Fruit fly (Drosophila melanogaster) whole organism, wandering third instar larva: ENCODE measurements around the gene CG11912.

ENCODE experiments used
- Abd-B ChIP-seq: fragments of >200 bp; optimal IDR thresholded peaks from 2 replicates; lab custom pipeline; 2017; ENCODE audit warnings: missing biosample characterization, missing genetic modification characterization
- CG32264 ChIP-seq: fragments of 200-800 bp; sonication (Bioruptor generic); optimal IDR thresholded peaks from 2 replicates; lab custom pipeline; 2016; ENCODE audit warnings: missing biosample characterization, missing genetic modification characterization
- CG9705 ChIP-seq: fragments of 200-800 bp; sonication (Bioruptor generic); optimal IDR thresholded peaks from 2 replicates; lab custom pipeline; 2018; ENCODE audit warnings: missing biosample characterization, mild to moderate bottlenecking, missing genetic modification characterization
- CrebA ChIP-seq: fragments of 200-800 bp; sonication (Bioruptor generic); optimal IDR thresholded peaks from 2 replicates; lab custom pipeline; 2016; ENCODE audit warnings: missing biosample characterization, mild to moderate bottlenecking, missing genetic modification characterization, borderline replicate concordance
- Dfd ChIP-seq: fragments of >200 bp; optimal IDR thresholded peaks from 2 replicates; lab custom pipeline; 2017; ENCODE audit warnings: missing biosample characterization, missing genetic modification characterization
- Dif ChIP-seq: fragments of 200-275, 200-300 bp; sonication (Bioruptor generic); optimal IDR thresholded peaks from 2 replicates; lab custom pipeline; 2018; ENCODE audit warnings: missing biosample characterization, missing genetic modification characterization; ENCODE audit not compliant: partially characterized antibody
- GATAd ChIP-seq: sonication (Bioruptor generic); optimal IDR thresholded peaks from 2 replicates; lab custom pipeline; 2016; ENCODE audit warnings: missing biosample characterization, missing genetic modification characterization
- HLH106 ChIP-seq: fragments of 200-800 bp; optimal IDR thresholded peaks from 3 replicates; lab custom pipeline; 2019; ENCODE audit warnings: missing biosample characterization, mild to moderate bottlenecking, missing genetic modification characterization, moderate library complexity
- Hnf4 ChIP-seq: fragments of 200-800 bp; sonication (Bioruptor generic); optimal IDR thresholded peaks from 2 replicates; lab custom pipeline; 2016; ENCODE audit warnings: missing biosample characterization, mild to moderate bottlenecking, missing genetic modification characterization
- Hr78 ChIP-seq: fragments of >200 bp; optimal IDR thresholded peaks from 2 replicates; lab custom pipeline; 2017; ENCODE audit warnings: missing biosample characterization, missing genetic modification characterization
- Hr83 ChIP-seq: fragments of 200-300 bp; sonication (Bioruptor generic); optimal IDR thresholded peaks from 2 replicates; lab custom pipeline; 2016; ENCODE audit warnings: missing biosample characterization, mild to moderate bottlenecking, missing genetic modification characterization, moderate library complexity; ENCODE audit not compliant: poor library complexity, severe bottlenecking
- Jra ChIP-seq: sonication (Bioruptor generic); optimal IDR thresholded peaks from 2 replicates; lab custom pipeline; 2016; ENCODE audit warnings: missing biosample characterization, missing genetic modification characterization
- Mio ChIP-seq: sonication (Bioruptor generic); optimal IDR thresholded peaks from 2 replicates; lab custom pipeline; 2016; ENCODE audit warnings: missing biosample characterization, missing genetic modification characterization
- Myc ChIP-seq: fragments of >200 bp; optimal IDR thresholded peaks from 2 replicates; lab custom pipeline; 2017
- N ChIP-seq: fragments of >200 bp; optimal IDR thresholded peaks from 2 replicates; lab custom pipeline; 2018; ENCODE audit warnings: missing biosample characterization, missing external identifiers, missing genetic modification characterization
- OdsH ChIP-seq: fragments of 200-800 bp; sonication (Bioruptor generic); optimal IDR thresholded peaks from 2 replicates; lab custom pipeline; 2016; ENCODE audit warnings: missing biosample characterization, mild to moderate bottlenecking, missing genetic modification characterization
- Rel ChIP-seq, 2 experiments: fragments of 200-800 bp; sonication (Bioruptor generic) in 1 of 2; optimal IDR thresholded peaks; 2 replicates in 1 of 2; 3 replicates in 1 of 2; lab custom pipeline; 2016 to 2019; ENCODE audit warnings: mild to moderate bottlenecking in 2 of 2, missing biosample characterization in 2 of 2, missing genetic modification characterization in 2 of 2, moderate library complexity in 1 of 2
- Sp1 ChIP-seq: fragments of 200-800 bp; sonication (Bioruptor generic); optimal IDR thresholded peaks from 3 replicates; lab custom pipeline; 2019; ENCODE audit warnings: missing biosample characterization, mild to moderate bottlenecking, missing genetic modification characterization, moderate library complexity
- Vsx2 ChIP-seq: fragments of 200-300, 225-300 bp; sonication (Bioruptor generic); optimal IDR thresholded peaks from 2 replicates; lab custom pipeline; 2018; ENCODE audit warnings: missing biosample characterization, missing genetic modification characterization; ENCODE audit not compliant: partially characterized antibody
- br ChIP-seq: fragments of 200-800 bp; sonication (Bioruptor generic); optimal IDR thresholded peaks from 2 replicates; lab custom pipeline; 2016; ENCODE audit warnings: missing biosample characterization, missing genetic modification characterization
- brk ChIP-seq: fragments of 200-800 bp; sonication (Bioruptor generic); optimal IDR thresholded peaks from 2 replicates; lab custom pipeline; 2016; ENCODE audit warnings: missing biosample characterization, mild to moderate bottlenecking, missing genetic modification characterization
- dl ChIP-seq, 2 experiments: fragments of 175-275, 200-275 bp in 1 of 2; fragments of 200-275 bp in 1 of 2; sonication (Bioruptor generic); optimal IDR thresholded peaks; lab custom pipeline; 2018; ENCODE audit warnings: mild to moderate bottlenecking in 2 of 2, missing biosample characterization in 2 of 2, missing genetic modification characterization in 2 of 2, moderate library complexity in 2 of 2; ENCODE audit not compliant: partially characterized antibody in 2 of 2, insufficient read depth in 1 of 2
- dmrt93B ChIP-seq: fragments of 200-800 bp; sonication (Bioruptor generic); optimal IDR thresholded peaks from 2 replicates; lab custom pipeline; 2018; ENCODE audit warnings: missing biosample characterization, mild to moderate bottlenecking, missing genetic modification characterization
- dsf ChIP-seq: sonication (Bioruptor generic); optimal IDR thresholded peaks from 2 replicates; lab custom pipeline; 2016; ENCODE audit warnings: missing biosample characterization, missing genetic modification characterization, borderline replicate concordance
- ey ChIP-seq: fragments of 200-800 bp; sonication (Bioruptor generic); optimal IDR thresholded peaks from 2 replicates; lab custom pipeline; 2016; ENCODE audit warnings: missing biosample characterization, missing genetic modification characterization
- foxo ChIP-seq, 2 experiments: fragments of 200-800 bp; sonication (Bioruptor generic); optimal IDR thresholded peaks; 2 replicates in 1 of 2; 3 replicates in 1 of 2; lab custom pipeline; 2016 to 2017; ENCODE audit warnings: missing biosample characterization in 2 of 2, missing genetic modification characterization in 2 of 2
- fru ChIP-seq: fragments of 200-800 bp; sonication (Bioruptor generic); optimal IDR thresholded peaks from 3 replicates; lab custom pipeline; 2016; ENCODE audit warnings: missing biosample characterization, mild to moderate bottlenecking, missing genetic modification characterization
- h ChIP-seq: fragments of 200-800 bp; sonication (Bioruptor generic); optimal IDR thresholded peaks from 3 replicates; lab custom pipeline; 2016; ENCODE audit warnings: missing biosample characterization, mild to moderate bottlenecking, missing genetic modification characterization
- jim ChIP-seq: fragments of 175-275, 200-325 bp; sonication (Bioruptor generic); optimal IDR thresholded peaks from 2 replicates; lab custom pipeline; 2016; ENCODE audit warnings: missing biosample characterization, mild to moderate bottlenecking, missing genetic modification characterization
- lola ChIP-seq: fragments of >200 bp; optimal IDR thresholded peaks from 2 replicates; lab custom pipeline; 2017; ENCODE audit warnings: missing biosample characterization, missing genetic modification characterization
- pan ChIP-seq: fragments of >200 bp; optimal IDR thresholded peaks from 2 replicates; lab custom pipeline; 2017
- psq ChIP-seq: fragments of 200-800 bp; sonication (Bioruptor generic); optimal IDR thresholded peaks from 3 replicates; lab custom pipeline; 2017; ENCODE audit warnings: missing biosample characterization, mild to moderate bottlenecking, missing genetic modification characterization, moderate library complexity
- rgr ChIP-seq: fragments of 200-800 bp; sonication (Bioruptor generic); optimal IDR thresholded peaks from 3 replicates; lab custom pipeline; 2016; ENCODE audit warnings: missing biosample characterization, mild to moderate bottlenecking, missing genetic modification characterization
- sage ChIP-seq: fragments of 200-800 bp; sonication (Bioruptor generic); optimal IDR thresholded peaks from 2 replicates; lab custom pipeline; 2016; ENCODE audit warnings: missing biosample characterization, mild to moderate bottlenecking, missing genetic modification characterization
- sv ChIP-seq: fragments of 200-800 bp; sonication (Bioruptor generic); optimal IDR thresholded peaks from 3 replicates; lab custom pipeline; 2016; ENCODE audit warnings: missing biosample characterization, missing genetic modification characterization
- tai ChIP-seq: sonication (Bioruptor generic); optimal IDR thresholded peaks from 2 replicates; lab custom pipeline; 2016; ENCODE audit warnings: missing biosample characterization, missing genetic modification characterization
- usp ChIP-seq: fragments of >200 bp; optimal IDR thresholded peaks from 2 replicates; lab custom pipeline; 2017; ENCODE audit warnings: missing biosample characterization, missing genetic modification characterization
- woc ChIP-seq: sonication (Bioruptor generic); optimal IDR thresholded peaks from 2 replicates; lab custom pipeline; 2016; ENCODE audit warnings: missing biosample characterization, mild to moderate bottlenecking, missing genetic modification characterization

The CG11912 gene

DNA sequence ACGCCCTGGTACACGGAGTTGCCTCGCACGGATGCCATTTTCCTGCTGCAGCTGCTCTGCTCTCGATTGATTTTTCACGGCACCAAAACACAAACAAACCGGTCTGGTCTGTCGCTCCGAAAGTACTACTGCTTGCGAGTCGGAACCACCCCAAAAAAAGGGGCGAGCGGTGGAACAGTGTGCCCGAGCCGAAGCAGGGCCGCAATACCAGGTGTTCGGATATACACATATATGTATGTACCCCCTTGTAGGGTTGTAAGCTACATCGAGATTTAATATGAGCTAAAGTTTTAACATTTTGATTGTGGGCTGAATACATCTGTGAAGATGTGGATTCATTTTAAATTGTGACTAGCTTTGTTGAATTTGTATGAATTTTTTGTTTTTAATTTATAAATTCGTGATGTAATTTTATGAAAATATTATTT is 33.4 kb downstream of the CG11912 start:
- TF ChIP-seq Vsx2 (GFP tag; lab: Kevin White, UChicago) (no peak), h (GFP tag; lab: Kevin White, UChicago) (peak; percentile 71), HLH106 (peak; percentile 54), dmrt93B (no peak), Hr83 (GFP tag; lab: Kevin White, UChicago) (peak; percentile 72), Mio (no peak), sage (no peak), Hr78 (GFP tag; lab: Kevin White, UChicago) (no peak), fru (peak; percentile 50), dsf (GFP tag; lab: Kevin White, UChicago) (no peak), dl (GFP tag; optimal IDR thresholded peaks at IDR 0.05; lab: Kevin White, UChicago; ENCODE audit: insufficient read depth in 1 of 2, partially characterized antibody in 2 of 2) (no peak), Dfd (GFP tag; lab: Kevin White, UChicago) (no peak), lola (GFP tag; lab: Kevin White, UChicago) (no peak), brk (no peak), Hnf4 (GFP tag; lab: Kevin White, UChicago) (peak; percentile 37), Myc (no peak), GATAd (GFP tag; lab: Kevin White, UChicago) (no peak), N (no peak), Dif (peak; percentile 85), Rel (GFP tag; optimal IDR thresholded peaks at IDR 0.05; lab: Kevin White, UChicago) (no peak), Rel (tag; optimal IDR thresholded peaks at IDR 0.05; lab: Kevin White, UChicago) (peak; percentile 98), Sp1 (GFP tag; lab: Kevin White, UChicago) (peak; percentile 45), psq (GFP tag; lab: Kevin White, UChicago) (no peak), sv (GFP tag; lab: Kevin White, UChicago) (no peak), usp (GFP tag; lab: Kevin White, UChicago) (no peak), jim (GFP tag; lab: Kevin White, UChicago) (no peak), CrebA (GFP tag; lab: Kevin White, UChicago) (no peak), br (peak; percentile 55), OdsH (GFP tag; lab: Kevin White, UChicago) (peak; percentile 40), woc (GFP tag; lab: Kevin White, UChicago) (peak; percentile 66), CG32264 (no peak), CG9705 (peak; percentile 6), rgr (GFP tag; lab: Kevin White, UChicago) (peak; percentile 64), Abd-B (no peak), tai (GFP tag; lab: Kevin White, UChicago) (no peak), foxo (GFP tag; optimal IDR thresholded peaks at IDR 0.05; lab: Kevin White, UChicago) (peak in 1 of 2 experiments; percentile 55), Jra (GFP tag; lab: Kevin White, UChicago) (no peak), pan (lab: Kevin White, UChicago) (no peak), ey (GFP tag; lab: Kevin White, UChicago) (peak; percentile 62)
- TF ChIP-seq, all 38 proteins: peak for 15

DNA sequence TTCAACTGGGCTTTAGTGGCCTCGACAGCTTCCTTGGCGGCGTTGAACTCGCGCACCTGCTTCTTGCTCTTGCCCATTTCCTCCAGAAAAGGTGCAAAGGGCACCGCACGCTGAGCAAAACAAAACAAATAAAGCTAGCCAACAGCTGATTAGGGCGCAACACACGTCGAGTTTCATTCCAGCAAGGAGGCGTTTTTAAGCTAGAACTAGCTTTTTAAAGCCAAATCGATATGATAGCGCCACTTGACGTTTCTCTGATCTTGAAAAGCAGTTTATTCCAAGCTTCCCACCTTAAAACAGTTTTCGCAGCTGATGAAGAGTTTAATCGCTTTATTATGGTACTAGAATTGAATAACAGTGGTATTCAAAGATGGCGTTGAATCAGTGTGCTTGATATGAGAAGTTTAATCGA is 36.0 kb downstream of the CG11912 start, which contains the start of gene CG11601:
TSS of gene CG11601 (minus strand) at position 199 of the 412 bp plus-strand sequence.
- no peak for TF ChIP-seq h (GFP tag; lab: Kevin White, UChicago)
- no peak for TF ChIP-seq jim (GFP tag; lab: Kevin White, UChicago)
- no peak for TF ChIP-seq CG32264
- TF ChIP-seq ey (GFP tag; lab: Kevin White, UChicago), result peak; percentile 14
- TF ChIP-seq Dif, result peak; percentile 97
- peak; percentile 8 for TF ChIP-seq OdsH (GFP tag; lab: Kevin White, UChicago)
- TF ChIP-seq brk, result no peak
- TF ChIP-seq tai (GFP tag; lab: Kevin White, UChicago), result no peak
- TF ChIP-seq Hr78 (GFP tag; lab: Kevin White, UChicago), result no peak
- TF ChIP-seq fru, result no peak
- TF ChIP-seq HLH106, result peak; percentile 36
- TF ChIP-seq GATAd (GFP tag; lab: Kevin White, UChicago), result no peak
- TF ChIP-seq Dfd (GFP tag; lab: Kevin White, UChicago), result no peak
- no peak for TF ChIP-seq Jra (GFP tag; lab: Kevin White, UChicago)
- peak; percentile 37 for TF ChIP-seq Hr83 (GFP tag; lab: Kevin White, UChicago)
- TF ChIP-seq CrebA (GFP tag; lab: Kevin White, UChicago), result no peak
- no peak for TF ChIP-seq Abd-B
- peak; percentile 99 for TF ChIP-seq Vsx2 (GFP tag; lab: Kevin White, UChicago)
- no peak for TF ChIP-seq CG9705
- TF ChIP-seq sage, result no peak
- no peak for TF ChIP-seq woc (GFP tag; lab: Kevin White, UChicago)
- no peak for TF ChIP-seq Rel (GFP tag; optimal IDR thresholded peaks at IDR 0.05; lab: Kevin White, UChicago)
- peak; percentile 17 for TF ChIP-seq Rel (tag; optimal IDR thresholded peaks at IDR 0.05; lab: Kevin White, UChicago)
- TF ChIP-seq Hnf4 (GFP tag; lab: Kevin White, UChicago), result peak; percentile 60
- TF ChIP-seq N, result no peak
- TF ChIP-seq psq (GFP tag; lab: Kevin White, UChicago), result peak; percentile 78
- no peak for TF ChIP-seq lola (GFP tag; lab: Kevin White, UChicago)
- TF ChIP-seq rgr (GFP tag; lab: Kevin White, UChicago), result no peak
- peak; percentile 45 for TF ChIP-seq Sp1 (GFP tag; lab: Kevin White, UChicago)
- no peak for TF ChIP-seq Mio
- TF ChIP-seq Myc, result peak; percentile 86
- no peak for TF ChIP-seq dsf (GFP tag; lab: Kevin White, UChicago)
- TF ChIP-seq foxo (GFP tag; optimal IDR thresholded peaks at IDR 0.05; lab: Kevin White, UChicago), result peak in 1 of 2 experiments; percentile 15
- no peak for TF ChIP-seq pan (lab: Kevin White, UChicago)
- no peak for TF ChIP-seq usp (GFP tag; lab: Kevin White, UChicago)
- TF ChIP-seq dl (GFP tag; optimal IDR thresholded peaks at IDR 0.05; lab: Kevin White, UChicago; ENCODE audit: insufficient read depth in 1 of 2, partially characterized antibody in 2 of 2), result peak; percentile 65 to 92
- TF ChIP-seq dmrt93B, result no peak
- no peak for TF ChIP-seq br
- TF ChIP-seq sv (GFP tag; lab: Kevin White, UChicago), result peak; percentile 25
- TF ChIP-seq, all 38 proteins: peak for 14
